Fruit fly (Drosophila melanogaster) S2 (cell line): Measurements from ENCODE around the gene CG10089.

Source experiments
- CG8478 ChIP-seq: fragments of >200 bp; optimal IDR thresholded peaks from 2 replicates; lab custom pipeline; 2018
- CTCF ChIP-seq, 2 experiments: fragments of >200 bp; optimal IDR thresholded peaks; 2 replicates each; lab custom pipeline; 2018

DNA sequence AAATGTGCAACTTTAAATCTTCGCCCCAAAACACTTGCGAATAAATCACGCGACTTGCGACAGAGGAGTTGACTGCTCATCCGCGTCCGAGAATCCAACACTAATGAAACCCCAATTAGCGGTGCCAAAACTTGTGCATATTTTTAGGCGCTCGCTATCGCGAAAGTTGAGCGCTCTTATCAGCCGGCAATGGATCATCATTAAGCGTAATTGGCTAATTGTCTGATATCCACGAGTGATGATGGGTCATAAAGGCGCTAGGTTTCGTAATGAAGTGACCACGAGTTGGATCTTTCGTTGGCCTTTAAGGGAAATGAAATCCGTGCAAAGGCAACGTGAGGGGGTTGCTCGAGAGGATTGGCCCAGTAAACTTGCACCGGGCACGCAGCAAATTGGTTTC lies 19.8 kb downstream of the CG10089 start:
- TF ChIP-seq CTCF (optimal IDR thresholded peaks at IDR 0.05; lab: Kevin White, UChicago) (no peak), CG8478 (no peak)
